Fruit fly (Drosophila melanogaster): Measurements from ENCODE around the gene rempA.

- TF ChIP-seq CG5204 (GFP tag; optimal IDR thresholded peaks at IDR 0.05), result no peak
- TF ChIP-seq bab1 (GFP tag; optimal IDR thresholded peaks at IDR 0.05), result no peak
- no peak for TF ChIP-seq kay (GFP tag; ENCODE audit: borderline replicate concordance)
- TF ChIP-seq toe (GFP tag; optimal IDR thresholded peaks at IDR 0.05), result no peak
- no peak for TF ChIP-seq cic (GFP tag; optimal IDR thresholded peaks at IDR 0.05)
- TF ChIP-seq CG33017 (tag; optimal IDR thresholded peaks at IDR 0.05), result no peak
- TF ChIP-seq CG14711 (tag; optimal IDR thresholded peaks at IDR 0.05), result no peak
- TF ChIP-seq CG1620 (GFP tag; optimal IDR thresholded peaks at IDR 0.05), result no peak
- no peak for TF ChIP-seq CG7045 (GFP tag; optimal IDR thresholded peaks at IDR 0.05)
- TF ChIP-seq ovo (GFP tag; optimal IDR thresholded peaks at IDR 0.05), result no peak
- TF ChIP-seq CG11617 (GFP tag; optimal IDR thresholded peaks at IDR 0.05), result no peak
- no peak for TF ChIP-seq pad (GFP tag; optimal IDR thresholded peaks at IDR 0.05)
- TF ChIP-seq CG12768 (GFP tag; optimal IDR thresholded peaks at IDR 0.05), result no peak
Observed at dm6 chr2L:506443-506842, 53.7 kb downstream of the rempA start.

Data from whole organism, adult.